Fruit fly (Drosophila melanogaster): ENCODE results near the gene meru.

The meru gene

dm6 chr3L:15794311-15794710 lies 49.6 kb downstream of the meru start (continued):
- peak; percentile 3 for TF ChIP-seq Hr3 (GFP tag; optimal IDR thresholded peaks at IDR 0.05)
- TF ChIP-seq CG8765 (GFP tag; IDR thresholded peaks at IDR 0.05): peak; percentile 74
- TF ChIP-seq Dref (GFP tag; IDR thresholded peaks at IDR 0.05): no peak
- TF ChIP-seq CG7839 (tag; optimal IDR thresholded peaks at IDR 0.05): peak; percentile 34
- TF ChIP-seq CG10543 (GFP tag; optimal IDR thresholded peaks at IDR 0.05): no peak
- peak; percentile 18 for TF ChIP-seq Fer1 (GFP tag; optimal IDR thresholded peaks at IDR 0.05)
- TF ChIP-seq CG11504 (tag; optimal IDR thresholded peaks at IDR 0.05): peak; percentile 54
- TF ChIP-seq ATbp (GFP tag; optimal IDR thresholded peaks at IDR 0.05): no peak
- peak in 1 of 2 experiments; percentile 26 for TF ChIP-seq dpn (GFP tag; optimal IDR thresholded peaks at IDR 0.05)
- TF ChIP-seq CG1647 (GFP tag; optimal IDR thresholded peaks at IDR 0.05): peak; percentile 25
- no peak for TF ChIP-seq gfzf (GFP tag; optimal IDR thresholded peaks at IDR 0.05)
- TF ChIP-seq scrt (GFP tag; optimal IDR thresholded peaks at IDR 0.05): peak; percentile 60
- TF ChIP-seq sob (GFP tag; IDR thresholded peaks at IDR 0.05): no peak
- peak; percentile 60; the same call in 1 of the 2 replicates for TF ChIP-seq chm (GFP tag; IDR thresholded peaks at IDR 0.05)
- TF ChIP-seq gsb-n (tag; optimal IDR thresholded peaks at IDR 0.05): peak; percentile 36
- TF ChIP-seq Lhr (GFP tag; optimal IDR thresholded peaks at IDR 0.05): no peak
- TF ChIP-seq CG1529 (GFP tag; optimal IDR thresholded peaks at IDR 0.05): peak; percentile 13
- no peak for TF ChIP-seq Poxn (GFP tag; IDR thresholded peaks at IDR 0.05)
- peak; percentile 24 for TF ChIP-seq CG2120 (GFP tag; optimal IDR thresholded peaks at IDR 0.05)
- TF ChIP-seq CG8388 (GFP tag; optimal IDR thresholded peaks at IDR 0.05): peak; percentile 45
- peak; percentile 35 for TF ChIP-seq CG2202 (tag; optimal IDR thresholded peaks at IDR 0.05)
- TF ChIP-seq CG4424 (GFP tag; optimal IDR thresholded peaks at IDR 0.05): peak; percentile 33
- TF ChIP-seq CG10979 (tag; optimal IDR thresholded peaks at IDR 0.05): peak; percentile 53
- peak; percentile 6 for TF ChIP-seq CG12769 (tag; optimal IDR thresholded peaks at IDR 0.05)
- TF ChIP-seq CG5245 (GFP tag; optimal IDR thresholded peaks at IDR 0.05): peak; percentile 1
- no peak for TF ChIP-seq cwo (GFP tag; optimal IDR thresholded peaks at IDR 0.05)
- TF ChIP-seq Hand (GFP tag; optimal IDR thresholded peaks at IDR 0.05): no peak
- TF ChIP-seq CG34422 (GFP tag; IDR thresholded peaks at IDR 0.05): no peak
- TF ChIP-seq tup (GFP tag; optimal IDR thresholded peaks at IDR 0.05): peak; percentile 12
- TF ChIP-seq MBD-R2 (GFP tag; IDR thresholded peaks at IDR 0.05): peak; percentile 11; the same call in 1 of the 2 replicates
- no peak for TF ChIP-seq lov (optimal IDR thresholded peaks at IDR 0.05)
- no peak for TF ChIP-seq lov (GFP tag; IDR thresholded peaks at IDR 0.05)
- peak; percentile 54 for TF ChIP-seq D19A (tag; optimal IDR thresholded peaks at IDR 0.05)
- TF ChIP-seq tio (GFP tag; optimal IDR thresholded peaks at IDR 0.05): peak; percentile 21

- TF ChIP-seq crol (GFP tag; IDR thresholded peaks at IDR 0.05): no peak
- TF ChIP-seq pnt (GFP tag; optimal IDR thresholded peaks at IDR 0.05): no peak
- TF ChIP-seq CG12391 (tag; optimal IDR thresholded peaks at IDR 0.05): no peak
- TF ChIP-seq Ets65A (GFP tag): peak; percentile 71
- TF ChIP-seq jigr1 (GFP tag; IDR thresholded peaks at IDR 0.05): no peak
- TF ChIP-seq twi (tag; optimal IDR thresholded peaks at IDR 0.05): peak; percentile 96
- TF ChIP-seq chm (GFP tag; IDR thresholded peaks at IDR 0.05): 0 out of 2 replicates have a peak, but pooled peaks have one; percentile 33
- TF ChIP-seq pros (GFP tag; optimal IDR thresholded peaks at IDR 0.05): peak; percentile 34
- TF ChIP-seq run (tag; optimal IDR thresholded peaks at IDR 0.05): no peak
- no peak for TF ChIP-seq CG34376 (GFP tag; optimal IDR thresholded peaks at IDR 0.05)
- TF ChIP-seq Gug (GFP tag; IDR thresholded peaks at IDR 0.05): no peak
Observed at dm6 chr3L:15791072-15791471, 52.8 kb downstream of the meru start.

All from whole organism, embryonic.